Fruit fly (Drosophila melanogaster) whole organism, adult: ENCODE data around the gene CG10993.

Experiments used
- CG5204 ChIP-seq: fragments of 200-800 bp; sonication (Bioruptor generic); optimal IDR thresholded peaks from 2 replicates; lab custom pipeline; 2016; ENCODE audit warnings: missing biosample characterization, missing genetic modification characterization
- Mnt ChIP-seq: fragments of 200-800 bp; sonication (Bioruptor generic); optimal IDR thresholded peaks from 2 replicates; lab custom pipeline; 2016; ENCODE audit warnings: missing biosample characterization, mild to moderate bottlenecking, missing genetic modification characterization
- cnc ChIP-seq, 2 experiments: fragments of >200 bp; optimal IDR thresholded peaks; 2 replicates each; lab custom pipeline; 2017

dm6 chrX:13800680-13801079, 9.8 kb upstream of the CG10993 start:
- TF ChIP-seq CG5204 (GFP tag; lab: Kevin White, UChicago) = no peak
- TF ChIP-seq Mnt (GFP tag; lab: Kevin White, UChicago) = no peak
- TF ChIP-seq cnc (optimal IDR thresholded peaks at IDR 0.05; lab: Kevin White, UChicago) = no peak
